Fruit fly (Drosophila melanogaster): ENCODE data around the gene CG43115.

dm6 chrX:6067281-6068008 lies 1.2 kb upstream of the CG43115 start, which contains the start of gene CG5928:
- TF ChIP-seq CTCF (optimal IDR thresholded peaks at IDR 0.05): no peak
- no peak for TF ChIP-seq CG8478 (optimal IDR thresholded peaks at IDR 0.05)
